Worm (Caenorhabditis elegans): ENCODE results near the gene F59E12.6.

DNA sequence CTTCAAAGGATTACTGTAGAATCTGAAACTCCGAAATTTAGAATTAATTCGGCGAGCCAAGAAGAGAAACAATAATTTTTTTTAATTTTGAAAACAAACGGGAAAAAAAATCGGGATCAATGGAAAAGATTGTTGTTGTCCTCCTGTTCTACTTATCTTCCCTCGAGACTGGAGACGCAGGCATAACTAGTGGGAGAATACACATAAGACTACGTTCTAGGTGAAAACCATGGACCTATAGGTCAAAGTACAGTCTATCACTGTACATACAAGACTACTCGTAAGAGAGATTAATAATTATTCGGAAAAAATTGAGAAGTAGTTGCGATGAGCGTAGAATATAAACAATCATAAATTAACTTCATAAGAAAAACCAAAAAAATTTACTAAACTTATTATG is 11.5 kb downstream of the F59E12.6 start, which contains the start of gene dhs-6:
- TF ChIP-seq tab-1 (GFP tag; IDR thresholded peaks at IDR 0.05) (no peak), flt-1 (GFP tag; IDR thresholded peaks at IDR 0.05) (no peak)
